Fruit fly (Drosophila melanogaster): ENCODE data around the gene Mat89Ba.
A peak's percentile ranks its signal among the peaks of the same experiment; 100 is the strongest.

The Mat89Ba gene

DNA sequence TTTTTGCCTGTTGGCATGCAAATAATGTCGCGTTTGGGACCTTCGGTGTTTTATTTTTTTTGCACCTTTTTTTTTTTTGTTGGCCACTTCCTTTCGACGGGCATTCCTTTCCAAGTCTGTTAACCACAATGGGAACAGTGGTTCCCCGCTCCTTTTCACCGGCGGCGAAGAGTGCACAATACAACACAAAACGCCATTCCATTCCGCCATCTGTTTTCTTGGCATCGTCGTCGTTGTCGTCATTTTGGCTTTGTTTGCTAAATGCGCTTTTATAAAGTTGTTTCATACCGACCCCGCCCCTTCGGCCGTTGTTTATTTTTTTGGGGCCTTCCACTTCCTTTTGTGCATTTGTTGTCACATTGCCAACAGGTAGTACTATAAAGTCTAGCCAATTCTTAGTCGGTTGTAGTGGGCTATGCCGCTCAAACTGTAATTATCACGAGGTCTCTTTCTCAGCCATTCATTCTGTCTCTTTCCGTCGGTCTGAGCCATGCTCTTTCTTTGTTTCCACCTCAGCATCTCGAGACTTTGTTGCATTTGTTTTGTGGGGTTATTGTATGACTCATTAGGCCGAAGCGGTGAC lies 18.1 kb upstream of the Mat89Ba start:
- no peak for TF ChIP-seq Neu2 (GFP tag; optimal IDR thresholded peaks at IDR 0.05; ENCODE audit: borderline replicate concordance)
- 0 out of 3 replicates have a peak, but pooled peaks have one; percentile 32 for TF ChIP-seq z (GFP tag; IDR thresholded peaks at IDR 0.05)
- peak; percentile 93 for TF ChIP-seq CG6654 (GFP tag; optimal IDR thresholded peaks at IDR 0.05)
- TF ChIP-seq dati (GFP tag; IDR thresholded peaks at IDR 0.05) = 0 out of 2 replicates have a peak, but pooled peaks have one; percentile 5
- peak; percentile 67 for TF ChIP-seq cad (GFP tag; optimal IDR thresholded peaks at IDR 0.05)
- peak; percentile 17; the same call in 1 of the 3 replicates for TF ChIP-seq CG2199 (GFP tag; IDR thresholded peaks at IDR 0.05)

DNA sequence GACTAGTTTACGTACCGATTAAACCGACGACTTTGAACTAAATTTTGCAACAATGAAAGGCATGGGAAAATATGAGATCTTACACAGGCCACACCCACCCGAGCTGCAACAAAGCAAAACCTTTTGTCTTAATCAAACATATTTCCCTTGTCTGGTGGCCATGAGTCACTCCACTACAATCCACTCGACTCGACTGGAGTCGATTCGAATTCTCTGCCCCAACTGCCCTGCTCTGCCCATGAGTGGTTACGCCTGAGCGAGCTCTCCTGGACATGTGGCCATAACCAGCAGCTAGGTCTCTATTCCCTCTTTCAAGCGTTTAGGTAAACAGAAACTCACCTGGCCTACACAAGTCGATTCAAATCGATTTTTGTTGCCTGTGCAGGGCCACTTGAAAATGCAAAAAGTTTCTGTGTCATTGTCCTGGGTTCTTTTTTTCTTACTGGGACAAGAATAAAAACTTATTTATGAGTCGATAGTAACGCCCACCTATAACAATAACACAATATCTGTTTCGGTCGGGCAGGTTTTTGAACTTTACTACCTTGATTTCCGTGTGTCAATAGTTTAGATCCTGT lies 16.6 kb upstream of the Mat89Ba start:
- TF ChIP-seq nom (GFP tag; optimal IDR thresholded peaks at IDR 0.05) (peak; percentile 40), z (GFP tag; IDR thresholded peaks at IDR 0.05) (peak; percentile 76), Med (GFP tag) (peak; percentile 42), Atf6 (GFP tag; IDR thresholded peaks at IDR 0.05) (0 out of 2 replicates have a peak, but pooled peaks have one; percentile 27), disco-r (GFP tag; optimal IDR thresholded peaks at IDR 0.05) (no peak), pan (optimal IDR thresholded peaks at IDR 0.05) (no peak), pan (GFP tag; optimal IDR thresholded peaks at IDR 0.05 in 1 of 2, IDR thresholded peaks at IDR 0.05 in 1 of 2) (peak in 1 of 2 experiments; percentile 20), Fer2 (tag; optimal IDR thresholded peaks at IDR 0.05) (no peak), dm (GFP tag; optimal IDR thresholded peaks at IDR 0.05) (no peak), Dp (GFP tag; optimal IDR thresholded peaks at IDR 0.05) (no peak), CG17568 (GFP tag; optimal IDR thresholded peaks at IDR 0.05) (no peak), mirr (GFP tag; optimal IDR thresholded peaks at IDR 0.05) (no peak), CG9215 (GFP tag; IDR thresholded peaks at IDR 0.05) (no peak), CG11398 (GFP tag; optimal IDR thresholded peaks at IDR 0.05) (no peak), yki (optimal IDR thresholded peaks at IDR 0.05) (no peak), CG1233 (GFP tag; optimal IDR thresholded peaks at IDR 0.05) (no peak), croc (GFP tag; conservative IDR thresholded peaks at IDR 0.05) (no peak), CG14050 (GFP tag; IDR thresholded peaks at IDR 0.05) (no peak), exex (tag; optimal IDR thresholded peaks at IDR 0.05) (no peak)

DNA sequence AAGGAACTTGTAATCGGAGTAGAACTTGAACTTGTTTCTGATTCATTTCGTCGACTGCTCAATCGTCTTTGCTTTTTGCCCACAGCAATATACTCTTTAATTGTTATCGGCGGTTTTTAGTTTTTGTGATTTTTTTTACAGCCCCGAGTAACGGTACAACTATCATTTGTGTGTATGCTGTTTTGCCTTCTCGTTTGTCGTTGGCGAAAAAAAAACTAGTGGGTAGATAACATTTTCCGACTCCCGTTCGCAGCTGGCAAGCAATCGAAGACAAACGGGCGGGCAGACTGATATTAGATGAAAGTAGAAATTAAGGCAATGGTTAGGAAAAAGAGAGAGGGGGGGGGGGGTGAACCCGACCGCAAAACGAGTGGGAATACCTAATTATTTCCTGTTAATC lies 15.6 kb upstream of the Mat89Ba start:
- TF ChIP-seq ewg (GFP tag; optimal IDR thresholded peaks at IDR 0.05) (no peak), CG15514 (GFP tag; optimal IDR thresholded peaks at IDR 0.05) (peak; percentile 43), CG8281 (tag; optimal IDR thresholded peaks at IDR 0.05) (no peak), crol (GFP tag; IDR thresholded peaks at IDR 0.05) (peak; percentile 47), CG2678 (tag; optimal IDR thresholded peaks at IDR 0.05) (no peak), CG33213 (GFP tag; optimal IDR thresholded peaks at IDR 0.05) (no peak), phol (tag; optimal IDR thresholded peaks at IDR 0.05) (no peak), Dip3 (GFP tag; optimal IDR thresholded peaks at IDR 0.05) (no peak), aop (GFP tag; IDR thresholded peaks at IDR 0.05) (no peak), exex (tag; optimal IDR thresholded peaks at IDR 0.05) (peak; percentile 14), BtbVII (GFP tag; optimal IDR thresholded peaks at IDR 0.05) (no peak), emc (GFP tag; optimal IDR thresholded peaks at IDR 0.05) (no peak), HLH4C (GFP tag; IDR thresholded peaks at IDR 0.05; ENCODE audit: partially characterized antibody) (no peak), tio (GFP tag; optimal IDR thresholded peaks at IDR 0.05) (no peak), grau (tag; optimal IDR thresholded peaks at IDR 0.05) (no peak)
